Fruit fly (Drosophila melanogaster): Measurements from ENCODE around the gene UGP.

- no peak for TF ChIP-seq CG7045 (GFP tag; optimal IDR thresholded peaks at IDR 0.05)
- no peak for TF ChIP-seq CG33017 (tag; optimal IDR thresholded peaks at IDR 0.05)
- peak; percentile 13 for TF ChIP-seq CG12768 (GFP tag; optimal IDR thresholded peaks at IDR 0.05)
Measured at dm6 chr3L:9401354-9402156, 42.8 kb upstream of the UGP start.
